Worm (Caenorhabditis elegans) whole organism, mixed stage, embryonic: ENCODE measurements around the gene lgmn-1.
"Not testable (repeated sequence)": the region's sequence is repeated elsewhere in the genome, so short reads cannot be mapped to it uniquely, and the experiment has no call there.

Experiments used
- lin-13 ChIP-seq: fragments of 150-350 bp; optimal IDR thresholded peaks from 2 replicates; lab custom pipeline; 2014; ENCODE audit warnings: missing biosample characterization, missing genetic modification characterization
- nhr-12 ChIP-seq: fragments of 150-350 bp; optimal IDR thresholded peaks from 2 replicates; lab custom pipeline; 2014; ENCODE audit warnings: missing biosample characterization, missing genetic modification characterization
- nhr-28 ChIP-seq: fragments of 150-350 bp; optimal IDR thresholded peaks from 2 replicates; lab custom pipeline; 2014; ENCODE audit warnings: missing biosample characterization, missing genetic modification characterization
- nhr-76 ChIP-seq: sonication (generic microtip); optimal IDR thresholded peaks from 2 replicates; lab custom pipeline; 2017; ENCODE audit warnings: missing biosample characterization, missing genetic modification characterization
- snpc-4 ChIP-seq: fragments of 150-350 bp; optimal IDR thresholded peaks from 2 replicates; lab custom pipeline; 2014; ENCODE audit warnings: missing biosample characterization, missing genetic modification characterization
- ztf-11 ChIP-seq: fragments of 150-350 bp; optimal IDR thresholded peaks from 2 replicates; lab custom pipeline; 2014; ENCODE audit warnings: missing biosample characterization, missing genetic modification characterization

- TF ChIP-seq nhr-28 (tag; lab: Kevin White, UChicago); lin-13 (tag; lab: Kevin White, UChicago); nhr-76; ztf-11 (tag; lab: Kevin White, UChicago); snpc-4 (tag; lab: Kevin White, UChicago): not testable (repeated sequence)
- peak; percentile 39 for TF ChIP-seq nhr-12 (tag; lab: Kevin White, UChicago)
Measured at ce11 chrV:12509922-12510582, 2.8 kb upstream of the lgmn-1 start.
